Worm (Caenorhabditis elegans): Measurements from ENCODE around the gene dhcr-24.

Gene dhcr-24

ce11 chrX:2527877-2528276, 36.1 kb downstream of the dhcr-24 start (continued):
- TF ChIP-seq gei-17 (GFP tag; optimal IDR thresholded peaks at IDR 0.05) (no peak), ztf-26 (tag; optimal IDR thresholded peaks at IDR 0.05) (no peak), tbp1 (GFP tag; optimal IDR thresholded peaks at IDR 0.05) (peak; percentile 93), bed-1 (GFP tag; IDR thresholded peaks at IDR 0.05) (no peak), rpc-1 (optimal IDR thresholded peaks at IDR 0.05) (peak; percentile 77), rpc-1 (tag; optimal IDR thresholded peaks at IDR 0.05) (peak; percentile 82), nhr-27 (tag; optimal IDR thresholded peaks at IDR 0.05) (no peak), B0336.3 (GFP tag; IDR thresholded peaks at IDR 0.05) (peak; percentile 33; the same call in 1 of the 2 replicates), fkh-3 (tag; optimal IDR thresholded peaks at IDR 0.05) (no peak), athp-1 (tag; optimal IDR thresholded peaks at IDR 0.05) (no peak), ZK185.1 (tag; optimal IDR thresholded peaks at IDR 0.05; ENCODE audit: poor library complexity, severe bottlenecking) (no peak), Y79H2A.3 (GFP tag; conservative IDR thresholded peaks at IDR 0.05) (no peak), pbrm-1 (GFP tag; IDR thresholded peaks at IDR 0.05) (0 out of 2 replicates have a peak, but pooled peaks have one; percentile 36), xnd-1 (tag; optimal IDR thresholded peaks at IDR 0.05) (no peak), nhr-179 (tag; optimal IDR thresholded peaks at IDR 0.05) (peak; percentile 26), egrh-3 (GFP tag; IDR thresholded peaks at IDR 0.05) (peak; percentile 58; the same call in 1 of the 2 replicates), sptf-2 (GFP tag; optimal IDR thresholded peaks at IDR 0.05) (no peak), dpl-1 (GFP tag; optimal IDR thresholded peaks at IDR 0.05) (no peak), hmg-1.2 (GFP tag; IDR thresholded peaks at IDR 0.05) (peak; percentile 69), hlh-12 (tag; optimal IDR thresholded peaks at IDR 0.05) (no peak), rec-8 (tag; optimal IDR thresholded peaks at IDR 0.05) (peak; percentile 30 to 67), lin-26 (GFP tag; IDR thresholded peaks at IDR 0.05) (peak; percentile 78), tlf-1 (GFP tag; optimal IDR thresholded peaks at IDR 0.05) (no peak), aptf-2 (GFP tag; conservative IDR thresholded peaks at IDR 0.05) (no peak), F57A8.1 (GFP tag; optimal IDR thresholded peaks at IDR 0.05) (no peak), sea-2 (GFP tag; IDR thresholded peaks at IDR 0.05) (no peak), somi-1 (GFP tag; optimal IDR thresholded peaks at IDR 0.05) (no peak), unc-130 (GFP tag; optimal IDR thresholded peaks at IDR 0.05) (no peak), Y56A3A.18 (GFP tag; IDR thresholded peaks at IDR 0.05) (peak; percentile 19; the same call in 1 of the 2 replicates), F33H1.4 (GFP tag; IDR thresholded peaks at IDR 0.05) (no peak), F49E8.2 (tag; optimal IDR thresholded peaks at IDR 0.05; ENCODE audit: insufficient read depth) (no peak), sdz-38 (tag; optimal IDR thresholded peaks at IDR 0.05) (no peak)

ce11 chrX:2527194-2527593, 36.8 kb downstream of the dhcr-24 start:
- TF ChIP-seq rec-8 (tag; optimal IDR thresholded peaks at IDR 0.05) (no peak), unc-130 (GFP tag; optimal IDR thresholded peaks at IDR 0.05) (no peak)

ce11 chrX:2526078-2526477, 37.9 kb downstream of the dhcr-24 start:
- no peak for TF ChIP-seq Y53G8AR.9 (GFP tag; conservative IDR thresholded peaks at IDR 0.05)
- TF ChIP-seq Y56A3A.18 (GFP tag; IDR thresholded peaks at IDR 0.05) = 0 out of 2 replicates have a peak, but pooled peaks have one; percentile 17
- TF ChIP-seq ztf-25 (GFP tag; IDR thresholded peaks at IDR 0.05) = 0 out of 2 replicates have a peak, but pooled peaks have one; percentile 50
- no peak for TF ChIP-seq B0035.1 (tag; optimal IDR thresholded peaks at IDR 0.05)
- no peak for TF ChIP-seq rcor-1 (GFP tag; IDR thresholded peaks at IDR 0.05)
- TF ChIP-seq snpc-3.4 (tag; optimal IDR thresholded peaks at IDR 0.05) = peak; percentile 60
- TF ChIP-seq Y95B8A.8 (GFP tag; IDR thresholded peaks at IDR 0.05) = 0 out of 2 replicates have a peak, but pooled peaks have one; percentile 46
- TF ChIP-seq lin-54 (GFP tag; optimal IDR thresholded peaks at IDR 0.05) = peak; percentile 24
- TF ChIP-seq nhr-120 (GFP tag; IDR thresholded peaks at IDR 0.05) = no peak
- no peak for TF ChIP-seq tlf-1 (GFP tag; optimal IDR thresholded peaks at IDR 0.05)
- TF ChIP-seq ceh-91 (GFP tag; IDR thresholded peaks at IDR 0.05) = no peak
- no peak for TF ChIP-seq cebp-1 (GFP tag; IDR thresholded peaks at IDR 0.05)
- peak; percentile 17 for TF ChIP-seq cebp-1 (tag; optimal IDR thresholded peaks at IDR 0.05)
- TF ChIP-seq sdz-38 (tag; optimal IDR thresholded peaks at IDR 0.05) = no peak
- no peak for TF ChIP-seq F52B5.7 (tag; optimal IDR thresholded peaks at IDR 0.05)
- TF ChIP-seq lin-26 (GFP tag; IDR thresholded peaks at IDR 0.05) = peak; percentile 74
- no peak for TF ChIP-seq Y67H2A.10 (GFP tag; conservative IDR thresholded peaks at IDR 0.05)
- no peak for TF ChIP-seq attf-5 (GFP tag; optimal IDR thresholded peaks at IDR 0.05)
- TF ChIP-seq K12H6.12 (tag; optimal IDR thresholded peaks at IDR 0.05) = no peak
- TF ChIP-seq egrh-3 (GFP tag; IDR thresholded peaks at IDR 0.05) = no peak
